Worm (Caenorhabditis elegans): ENCODE data around the gene Y105C5A.26.
A peak's percentile ranks its signal among the peaks of the same experiment; 100 is the strongest.

ce11 chrIV:15726175-15726574, 44.8 kb upstream of the Y105C5A.26 start:
- TF ChIP-seq lin-39 (tag; optimal IDR thresholded peaks at IDR 0.05) (no peak), lir-3 (tag; optimal IDR thresholded peaks at IDR 0.05) (no peak), daf-19 (GFP tag; conservative IDR thresholded peaks at IDR 0.05) (no peak), saeg-2 (GFP tag; IDR thresholded peaks at IDR 0.05) (no peak), nhr-11 (tag; optimal IDR thresholded peaks at IDR 0.05) (no peak), nhr-77 (tag; optimal IDR thresholded peaks at IDR 0.05) (peak; percentile 56), ztf-11 (tag; optimal IDR thresholded peaks at IDR 0.05) (no peak), sdz-12 (GFP tag; optimal IDR thresholded peaks at IDR 0.05) (no peak)

Data from whole organism, L4 larva.